Fruit fly (Drosophila melanogaster): ENCODE data around the gene cDIP.

cDIP gene

dm6 chr3R:21187394-21188392, 26.8 kb upstream of the cDIP start:
- TF ChIP-seq Abd-B (GFP tag; optimal IDR thresholded peaks at IDR 0.05) (no peak), Dif (GFP tag; optimal IDR thresholded peaks at IDR 0.05; ENCODE audit: partially characterized antibody) (peak; percentile 1), woc (GFP tag; optimal IDR thresholded peaks at IDR 0.05) (peak; percentile 21), HLH106 (tag; optimal IDR thresholded peaks at IDR 0.05) (peak; percentile 16), dl (GFP tag; optimal IDR thresholded peaks at IDR 0.05; ENCODE audit: insufficient read depth in 1 of 2, partially characterized antibody in 2 of 2) (peak in 1 of 2 experiments; percentile 48), Hnf4 (GFP tag; optimal IDR thresholded peaks at IDR 0.05) (no peak), sv (GFP tag; optimal IDR thresholded peaks at IDR 0.05) (peak; percentile 36), CG32264 (GFP tag; optimal IDR thresholded peaks at IDR 0.05) (no peak)

- TF ChIP-seq sv (GFP tag; optimal IDR thresholded peaks at IDR 0.05) (peak; percentile 32), OdsH (GFP tag; optimal IDR thresholded peaks at IDR 0.05) (peak; percentile 36), woc (GFP tag; optimal IDR thresholded peaks at IDR 0.05) (peak; percentile 89), rgr (GFP tag; optimal IDR thresholded peaks at IDR 0.05) (peak; percentile 31), fru (GFP tag; optimal IDR thresholded peaks at IDR 0.05) (peak; percentile 55), ey (GFP tag; optimal IDR thresholded peaks at IDR 0.05) (peak; percentile 59), dmrt93B (GFP tag; optimal IDR thresholded peaks at IDR 0.05) (peak; percentile 8), HLH106 (tag; optimal IDR thresholded peaks at IDR 0.05) (peak; percentile 24), psq (GFP tag; optimal IDR thresholded peaks at IDR 0.05) (peak; percentile 64), h (GFP tag; optimal IDR thresholded peaks at IDR 0.05) (peak; percentile 64), Hr83 (GFP tag; optimal IDR thresholded peaks at IDR 0.05; ENCODE audit: poor library complexity, severe bottlenecking) (no peak), foxo (GFP tag; optimal IDR thresholded peaks at IDR 0.05) (peak in 1 of 2 experiments; percentile 50), br (GFP tag; optimal IDR thresholded peaks at IDR 0.05) (peak; percentile 39), Mio (GFP tag; optimal IDR thresholded peaks at IDR 0.05) (no peak), CG9705 (GFP tag; optimal IDR thresholded peaks at IDR 0.05) (peak; percentile 18), Myc (optimal IDR thresholded peaks at IDR 0.05) (peak; percentile 97), Sp1 (GFP tag; optimal IDR thresholded peaks at IDR 0.05) (peak; percentile 43), usp (GFP tag; optimal IDR thresholded peaks at IDR 0.05) (no peak), Hnf4 (GFP tag; optimal IDR thresholded peaks at IDR 0.05) (no peak)
Observed at dm6 chr3R:21186606-21187393, 25.9 kb upstream of the cDIP start.

dm6 chr3R:21185655-21186054, 24.8 kb upstream of the cDIP start:
- TF ChIP-seq sv (GFP tag; optimal IDR thresholded peaks at IDR 0.05) (no peak), HLH106 (tag; optimal IDR thresholded peaks at IDR 0.05) (no peak), usp (GFP tag; optimal IDR thresholded peaks at IDR 0.05) (no peak), dl (GFP tag; optimal IDR thresholded peaks at IDR 0.05; ENCODE audit: insufficient read depth in 1 of 2, partially characterized antibody in 2 of 2) (no peak), foxo (GFP tag; optimal IDR thresholded peaks at IDR 0.05) (no peak), Sp1 (GFP tag; optimal IDR thresholded peaks at IDR 0.05) (no peak), OdsH (GFP tag; optimal IDR thresholded peaks at IDR 0.05) (no peak), Jra (GFP tag; optimal IDR thresholded peaks at IDR 0.05) (no peak), CG9705 (GFP tag; optimal IDR thresholded peaks at IDR 0.05) (no peak), h (GFP tag; optimal IDR thresholded peaks at IDR 0.05) (no peak), br (GFP tag; optimal IDR thresholded peaks at IDR 0.05) (no peak)

dm6 chr3R:21184373-21185132, 23.7 kb upstream of the cDIP start:
- TF ChIP-seq pan (optimal IDR thresholded peaks at IDR 0.05) (no peak), h (GFP tag; optimal IDR thresholded peaks at IDR 0.05) (peak; percentile 22), OdsH (GFP tag; optimal IDR thresholded peaks at IDR 0.05) (peak; percentile 11), Rel (GFP tag; optimal IDR thresholded peaks at IDR 0.05) (no peak), Rel (tag; optimal IDR thresholded peaks at IDR 0.05) (no peak), Sp1 (GFP tag; optimal IDR thresholded peaks at IDR 0.05) (peak; percentile 9), Dfd (GFP tag; optimal IDR thresholded peaks at IDR 0.05) (no peak), lola (GFP tag; optimal IDR thresholded peaks at IDR 0.05) (no peak), fru (GFP tag; optimal IDR thresholded peaks at IDR 0.05) (peak; percentile 38), N (GFP tag; optimal IDR thresholded peaks at IDR 0.05) (peak; percentile 65), Hr83 (GFP tag; optimal IDR thresholded peaks at IDR 0.05; ENCODE audit: poor library complexity, severe bottlenecking) (peak; percentile 12), Abd-B (GFP tag; optimal IDR thresholded peaks at IDR 0.05) (no peak), br (GFP tag; optimal IDR thresholded peaks at IDR 0.05) (no peak), sage (GFP tag; optimal IDR thresholded peaks at IDR 0.05) (no peak), GATAd (GFP tag; optimal IDR thresholded peaks at IDR 0.05) (no peak), CG9705 (GFP tag; optimal IDR thresholded peaks at IDR 0.05) (peak; percentile 20), Dif (GFP tag; optimal IDR thresholded peaks at IDR 0.05; ENCODE audit: partially characterized antibody) (no peak), HLH106 (tag; optimal IDR thresholded peaks at IDR 0.05) (peak; percentile 44), Mio (GFP tag; optimal IDR thresholded peaks at IDR 0.05) (no peak), woc (GFP tag; optimal IDR thresholded peaks at IDR 0.05) (no peak), usp (GFP tag; optimal IDR thresholded peaks at IDR 0.05) (no peak), ey (GFP tag; optimal IDR thresholded peaks at IDR 0.05) (no peak), Jra (GFP tag; optimal IDR thresholded peaks at IDR 0.05) (no peak), dmrt93B (GFP tag; optimal IDR thresholded peaks at IDR 0.05) (peak; percentile 15), rgr (GFP tag; optimal IDR thresholded peaks at IDR 0.05) (peak; percentile 47), Hnf4 (GFP tag; optimal IDR thresholded peaks at IDR 0.05) (peak; percentile 23), psq (GFP tag; optimal IDR thresholded peaks at IDR 0.05) (no peak), tai (GFP tag; optimal IDR thresholded peaks at IDR 0.05) (no peak), Myc (optimal IDR thresholded peaks at IDR 0.05) (peak; percentile 30), dsf (GFP tag; optimal IDR thresholded peaks at IDR 0.05; ENCODE audit: borderline replicate concordance) (no peak)
